Worm (Caenorhabditis elegans): Measurements from ENCODE around the gene tdo-2.

tdo-2 gene

ce11 chrIII:5884007-5884406, 35.7 kb downstream of the tdo-2 start, which contains the start of gene C28H8.5:
Gene C28H8.5, plus strand, starts transcription at chrIII:5884307.
- TF ChIP-seq tbx-37 (GFP tag; conservative IDR thresholded peaks at IDR 0.05), result no peak
- TF ChIP-seq ets-7 (tag; optimal IDR thresholded peaks at IDR 0.05), result no peak
- no peak for TF ChIP-seq tra-4 (tag; optimal IDR thresholded peaks at IDR 0.05)
- TF ChIP-seq ceh-36 (tag; optimal IDR thresholded peaks at IDR 0.05), result no peak
- TF ChIP-seq hnd-1 (tag; optimal IDR thresholded peaks at IDR 0.05), result no peak
- TF ChIP-seq hmbx-1 (tag; optimal IDR thresholded peaks at IDR 0.05), result no peak
- no peak for TF ChIP-seq flt-1 (GFP tag; IDR thresholded peaks at IDR 0.05)
- TF ChIP-seq B0310.2 (tag; optimal IDR thresholded peaks at IDR 0.05), result no peak
- TF ChIP-seq pes-1 (GFP tag; IDR thresholded peaks at IDR 0.05), result no peak
- no peak for TF ChIP-seq sea-1 (GFP tag; conservative IDR thresholded peaks at IDR 0.05)

- no peak for TF ChIP-seq ceh-36 (tag; optimal IDR thresholded peaks at IDR 0.05)
- TF ChIP-seq sea-1 (GFP tag; conservative IDR thresholded peaks at IDR 0.05), result no peak
- TF ChIP-seq F13C5.2 (tag; optimal IDR thresholded peaks at IDR 0.05), result no peak
- no peak for TF ChIP-seq ets-7 (tag; optimal IDR thresholded peaks at IDR 0.05)
- no peak for TF ChIP-seq ceh-13 (GFP tag; optimal IDR thresholded peaks at IDR 0.05)
- no peak for TF ChIP-seq aly-1 (tag; optimal IDR thresholded peaks at IDR 0.05)
These were observed 36.2 kb downstream of the tdo-2 start for ce11 chrIII:5883517-5883916.

DNA sequence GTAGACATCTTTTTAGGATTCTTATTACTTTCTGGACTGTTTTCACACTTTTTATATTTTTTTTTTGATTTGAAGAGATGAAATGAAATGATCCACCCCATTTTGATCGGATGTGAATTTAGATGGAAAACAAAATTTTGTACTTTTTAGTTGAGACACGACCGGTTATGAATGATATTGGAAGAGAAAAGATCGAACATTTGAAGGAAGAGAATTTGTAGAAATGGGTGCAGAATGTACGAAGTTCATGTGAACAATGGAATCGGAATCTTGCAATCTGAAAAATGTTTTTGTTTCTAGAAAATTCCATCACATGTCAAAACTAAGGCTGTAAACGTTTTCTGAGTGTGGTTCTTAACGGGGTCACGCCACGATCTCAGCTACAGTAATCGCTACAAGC, 36.9 kb downstream of the tdo-2 start, which contains the start of gene F01F1.14:
TSS of gene F01F1.14 (minus strand) at position 101 of the 400 bp plus-strand sequence.
- TF ChIP-seq scrt-1 (GFP tag; IDR thresholded peaks at IDR 0.05), result no peak
- no peak for TF ChIP-seq tbx-11 (GFP tag; IDR thresholded peaks at IDR 0.05)
- no peak for TF ChIP-seq ceh-13 (GFP tag; optimal IDR thresholded peaks at IDR 0.05)
- no peak for TF ChIP-seq F13C5.2 (tag; optimal IDR thresholded peaks at IDR 0.05)
- TF ChIP-seq sea-1 (GFP tag; conservative IDR thresholded peaks at IDR 0.05), result no peak
- TF ChIP-seq hmbx-1 (tag; optimal IDR thresholded peaks at IDR 0.05), result no peak
- TF ChIP-seq ets-7 (tag; optimal IDR thresholded peaks at IDR 0.05), result no peak
- TF ChIP-seq hmg-4 (GFP tag; optimal IDR thresholded peaks at IDR 0.05), result no peak
- TF ChIP-seq aly-1 (tag; optimal IDR thresholded peaks at IDR 0.05), result no peak
- TF ChIP-seq B0310.2 (tag; optimal IDR thresholded peaks at IDR 0.05), result no peak
- no peak for TF ChIP-seq ceh-36 (tag; optimal IDR thresholded peaks at IDR 0.05)
- no peak for TF ChIP-seq tbx-37 (GFP tag; conservative IDR thresholded peaks at IDR 0.05)
- TF ChIP-seq ama-1 (optimal IDR thresholded peaks at IDR 0.05), result no peak
- TF ChIP-seq flt-1 (GFP tag; IDR thresholded peaks at IDR 0.05), result no peak
- TF ChIP-seq hnd-1 (tag; optimal IDR thresholded peaks at IDR 0.05), result no peak
- TF ChIP-seq tra-4 (tag; optimal IDR thresholded peaks at IDR 0.05), result no peak
- no peak for TF ChIP-seq pes-1 (GFP tag; IDR thresholded peaks at IDR 0.05)

DNA sequence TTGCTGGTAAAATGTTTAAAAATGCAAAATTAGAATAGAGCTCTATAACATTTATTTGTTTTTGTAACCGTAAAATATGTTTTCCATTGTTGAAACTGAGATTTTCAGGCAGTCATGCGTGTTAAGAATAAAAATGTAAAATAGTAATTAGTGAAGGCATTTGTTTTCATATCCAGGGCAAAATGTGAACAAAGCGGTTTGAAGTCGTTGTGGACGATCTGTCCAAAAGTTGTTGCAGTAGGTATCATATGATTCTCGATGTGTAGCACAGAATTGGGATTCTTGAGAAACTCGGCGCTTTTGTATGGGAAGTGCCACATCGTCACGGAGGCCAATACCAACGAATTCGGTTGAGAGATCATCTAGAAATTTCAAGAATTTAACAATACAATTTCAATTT, 37.5 kb downstream of the tdo-2 start:
- TF ChIP-seq ceh-13 (GFP tag; optimal IDR thresholded peaks at IDR 0.05), result no peak
- no peak for TF ChIP-seq tra-4 (tag; optimal IDR thresholded peaks at IDR 0.05)
- TF ChIP-seq tbx-37 (GFP tag; conservative IDR thresholded peaks at IDR 0.05), result no peak
- TF ChIP-seq ama-1 (optimal IDR thresholded peaks at IDR 0.05), result peak; percentile 14
- no peak for TF ChIP-seq aly-1 (tag; optimal IDR thresholded peaks at IDR 0.05)

DNA sequence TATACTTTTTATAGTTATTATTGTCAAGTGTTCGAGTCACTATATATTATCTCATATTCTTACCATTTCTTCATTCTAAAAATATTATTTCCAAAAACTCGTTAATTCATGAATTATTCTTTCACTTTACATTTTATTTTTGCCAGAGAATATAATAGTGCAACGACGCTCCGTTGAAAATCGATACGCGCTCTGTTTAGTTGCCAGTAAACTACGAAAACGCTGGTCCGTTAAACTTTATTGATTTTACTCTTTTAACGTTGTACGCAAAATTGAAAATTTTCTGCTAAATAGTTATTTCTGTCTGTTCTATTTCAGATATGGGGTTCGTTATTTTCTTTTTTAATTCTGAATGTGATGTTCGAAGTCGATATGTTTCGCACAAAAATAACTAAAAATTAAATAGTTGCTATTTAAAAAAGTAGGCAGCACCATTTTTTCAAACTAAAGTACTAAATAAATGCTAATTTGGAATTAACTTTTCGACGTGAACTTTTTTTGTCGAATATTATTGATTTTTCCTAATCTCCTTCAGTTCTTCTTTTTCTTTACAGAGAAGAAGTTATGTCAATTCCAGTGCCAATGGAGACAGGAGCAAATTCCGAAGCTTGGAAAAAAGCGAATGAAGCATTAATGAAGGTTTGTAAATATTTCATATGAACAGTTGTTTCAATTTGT, 40.3 kb downstream of the tdo-2 start, which contains the start of gene hpo-10:
TSS of gene hpo-10 (plus strand) at position 199 of the 678 bp plus-strand sequence.
- no peak for TF ChIP-seq ets-7 (tag; optimal IDR thresholded peaks at IDR 0.05)
- no peak for TF ChIP-seq tbx-11 (GFP tag; IDR thresholded peaks at IDR 0.05)
- TF ChIP-seq ceh-36 (tag; optimal IDR thresholded peaks at IDR 0.05), result no peak
- TF ChIP-seq ama-1 (optimal IDR thresholded peaks at IDR 0.05), result no peak
- no peak for TF ChIP-seq aly-1 (tag; optimal IDR thresholded peaks at IDR 0.05)
- TF ChIP-seq hmg-4 (GFP tag; optimal IDR thresholded peaks at IDR 0.05), result no peak
- TF ChIP-seq tra-4 (tag; optimal IDR thresholded peaks at IDR 0.05), result no peak
- TF ChIP-seq hnd-1 (tag; optimal IDR thresholded peaks at IDR 0.05), result no peak
- no peak for TF ChIP-seq sea-1 (GFP tag; conservative IDR thresholded peaks at IDR 0.05)

DNA sequence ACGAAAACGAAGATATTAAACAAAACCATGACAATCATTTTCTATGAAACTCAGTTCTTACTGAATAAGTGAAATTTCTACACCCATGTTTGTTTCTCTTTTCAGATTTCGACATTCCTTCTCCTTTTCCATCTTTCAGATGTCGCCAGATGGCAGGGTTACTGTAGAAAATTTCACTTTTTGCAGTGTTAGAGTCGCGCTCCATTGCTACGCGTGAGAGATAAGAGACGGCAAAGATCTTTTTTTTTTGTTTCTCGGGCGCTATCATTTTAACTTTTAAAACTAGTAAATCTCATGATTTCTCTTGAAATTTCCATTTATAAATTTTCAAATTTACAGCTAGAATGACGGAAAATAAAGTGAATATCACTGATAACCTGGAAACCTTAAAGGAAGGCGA, 41.5 kb downstream of the tdo-2 start, which contains the start of the genes mig-21 and F01F1.2:
TSS of gene mig-21 (minus strand) at position 166 of the 400 bp plus-strand sequence.
TSS of gene F01F1.2 (plus strand) at position 340 of the 400 bp plus-strand sequence.
- TF ChIP-seq ets-7 (tag; optimal IDR thresholded peaks at IDR 0.05) (no peak), hmbx-1 (tag; optimal IDR thresholded peaks at IDR 0.05) (no peak), hmg-4 (GFP tag; optimal IDR thresholded peaks at IDR 0.05) (no peak), aly-1 (tag; optimal IDR thresholded peaks at IDR 0.05) (no peak), pes-1 (GFP tag; IDR thresholded peaks at IDR 0.05) (no peak), flt-1 (GFP tag; IDR thresholded peaks at IDR 0.05) (no peak), F13C5.2 (tag; optimal IDR thresholded peaks at IDR 0.05) (no peak), hnd-1 (tag; optimal IDR thresholded peaks at IDR 0.05) (no peak), sea-1 (GFP tag; conservative IDR thresholded peaks at IDR 0.05) (no peak), tra-4 (tag; optimal IDR thresholded peaks at IDR 0.05) (no peak), tbx-37 (GFP tag; conservative IDR thresholded peaks at IDR 0.05) (no peak), ama-1 (optimal IDR thresholded peaks at IDR 0.05) (no peak)

DNA sequence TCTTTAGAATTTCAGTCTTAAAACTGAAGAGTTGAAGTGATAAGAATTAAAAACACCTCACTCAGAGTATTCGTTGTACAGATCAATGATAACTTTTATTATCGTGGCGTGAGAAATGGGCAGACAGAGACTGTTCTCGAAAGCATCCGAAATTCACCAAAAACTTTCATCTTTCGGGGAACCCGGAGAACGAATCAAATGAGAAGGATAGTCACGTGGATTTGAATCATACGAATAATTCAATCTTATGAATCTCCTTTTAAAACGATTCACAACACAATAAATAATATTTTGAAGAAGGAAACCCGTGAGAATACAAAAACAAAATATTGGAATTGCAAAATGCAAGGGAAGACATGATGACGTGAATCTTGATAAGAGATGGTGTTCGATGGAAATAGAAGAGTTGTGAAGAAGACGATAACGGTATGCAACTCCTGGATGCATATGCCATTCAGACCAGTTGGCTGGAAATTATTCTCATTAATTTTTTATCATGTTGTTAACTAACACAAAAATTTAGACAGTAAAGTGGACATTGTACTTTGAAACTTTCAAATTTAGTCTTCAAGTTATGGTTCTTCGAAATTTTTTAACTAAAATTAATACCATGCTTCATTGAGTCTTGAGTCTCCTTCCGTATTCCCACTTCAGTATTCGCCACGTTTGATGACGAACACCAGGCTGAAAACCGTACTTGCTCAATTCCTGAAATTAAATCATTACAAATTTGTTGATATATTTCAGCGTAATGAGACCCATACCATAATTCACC, 42.7 kb downstream of the tdo-2 start:
- no peak for TF ChIP-seq B0310.2 (tag; optimal IDR thresholded peaks at IDR 0.05)
